Fruit fly (Drosophila melanogaster) whole organism, prepupa: ENCODE data around the gene Bre1.
A peak's percentile ranks its signal among the peaks of the same experiment; 100 is the strongest.

Experiments used
- CG11762 ChIP-seq: fragments of 200-800 bp; sonication (Bioruptor generic); optimal IDR thresholded peaks from 3 replicates; lab custom pipeline; 2016; ENCODE audit warnings: missing biosample characterization, missing genetic modification characterization; ENCODE audit not compliant: insufficient read depth
- CG3032 ChIP-seq: fragments of 200-800 bp; optimal IDR thresholded peaks from 2 replicates; lab custom pipeline; 2019; ENCODE audit warnings: missing biosample characterization, mild to moderate bottlenecking, missing genetic modification characterization, moderate library complexity
- CG6276 ChIP-seq: fragments of 200-800 bp; sonication (Bioruptor generic); optimal IDR thresholded peaks from 2 replicates; lab custom pipeline; 2017; ENCODE audit warnings: missing biosample characterization, mild to moderate bottlenecking, missing genetic modification characterization
- CG6792 ChIP-seq: fragments of 200-800 bp; sonication (Bioruptor generic); optimal IDR thresholded peaks from 3 replicates; lab custom pipeline; 2016; ENCODE audit warnings: missing biosample characterization, missing genetic modification characterization
- CG6854 ChIP-seq: fragments of 200-800 bp; sonication (Bioruptor generic); optimal IDR thresholded peaks from 2 replicates; lab custom pipeline; 2017; ENCODE audit warnings: missing biosample characterization, mild to moderate bottlenecking, missing genetic modification characterization
- CG8632 ChIP-seq: fragments of 200-800 bp; sonication (Bioruptor generic); optimal IDR thresholded peaks from 3 replicates; lab custom pipeline; 2016; ENCODE audit warnings: missing biosample characterization, missing genetic modification characterization
- Hr39 ChIP-seq: fragments of 200-800 bp; sonication (Bioruptor generic); optimal IDR thresholded peaks from 2 replicates; lab custom pipeline; 2016; ENCODE audit warnings: missing biosample characterization, missing genetic modification characterization
- OdsH ChIP-seq: fragments of 200-800 bp; sonication (Bioruptor generic); optimal IDR thresholded peaks from 3 replicates; lab custom pipeline; 2016; ENCODE audit warnings: missing biosample characterization, missing genetic modification characterization
- Sox102F ChIP-seq: fragments of 200-800 bp; sonication (Bioruptor generic); optimal IDR thresholded peaks from 2 replicates; lab custom pipeline; 2016; ENCODE audit warnings: missing biosample characterization, mild to moderate bottlenecking, missing genetic modification characterization
- Sox14 ChIP-seq: fragments of 200-800 bp; sonication (Bioruptor generic); optimal IDR thresholded peaks from 3 replicates; lab custom pipeline; 2016; ENCODE audit warnings: missing biosample characterization, missing genetic modification characterization
- fd59A ChIP-seq: fragments of 200-800 bp; sonication (Bioruptor generic); optimal IDR thresholded peaks from 2 replicates; lab custom pipeline; 2017; ENCODE audit warnings: missing biosample characterization, mild to moderate bottlenecking, missing genetic modification characterization, missing genetic modification reagents
- fkh ChIP-seq: fragments of 200-800 bp; sonication (Bioruptor generic); optimal IDR thresholded peaks from 3 replicates; lab custom pipeline; 2017; ENCODE audit warnings: missing biosample characterization, mild to moderate bottlenecking, missing genetic modification characterization, moderate library complexity
- net ChIP-seq: fragments of 200-800 bp; sonication (Bioruptor generic); optimal IDR thresholded peaks from 3 replicates; lab custom pipeline; 2016; ENCODE audit warnings: missing biosample characterization, missing genetic modification characterization

dm6 chr3L:5840847-5841246, 46.9 kb upstream of the Bre1 start:
- TF ChIP-seq CG11762 (GFP tag; lab: Kevin White, UChicago) (no peak), CG6276 (GFP tag; lab: Kevin White, UChicago) (no peak), CG3032 (tag; lab: Kevin White, UChicago) (peak; percentile 42), Hr39 (peak; percentile 7), CG8632 (GFP tag; lab: Kevin White, UChicago) (no peak), fd59A (GFP tag; lab: Kevin White, UChicago) (no peak), OdsH (peak; percentile 28), CG6854 (GFP tag; lab: Kevin White, UChicago) (no peak), Sox102F (GFP tag; lab: Kevin White, UChicago) (no peak), net (no peak), CG6792 (GFP tag; lab: Kevin White, UChicago) (peak; percentile 3), fkh (GFP tag; lab: Kevin White, UChicago) (no peak), Sox14 (GFP tag; lab: Kevin White, UChicago) (no peak)
